Worm (Caenorhabditis elegans): ENCODE measurements around the gene C17B7.3.

DNA sequence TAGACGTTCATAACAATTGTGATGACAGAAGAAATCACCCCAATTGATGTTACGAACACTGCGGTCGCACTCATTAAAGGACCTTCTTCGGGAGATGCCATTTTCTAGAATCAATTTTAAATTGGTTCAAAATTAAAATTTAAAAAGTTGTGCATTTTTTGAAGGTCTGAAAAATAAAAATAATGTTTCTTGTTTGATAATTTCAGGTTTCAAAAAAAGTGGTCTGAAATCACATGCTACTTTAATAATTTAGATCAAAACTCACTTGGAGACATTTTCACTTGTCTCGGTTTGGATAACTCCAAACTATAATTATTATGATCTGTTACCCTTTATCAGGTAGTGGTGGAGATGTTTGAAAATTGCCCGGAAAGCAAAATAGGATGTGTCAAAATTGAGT lies 34.4 kb downstream of the C17B7.3 start, which contains the start of gene srbc-2:
- TF ChIP-seq nhr-12 (tag; optimal IDR thresholded peaks at IDR 0.05) (no peak), pha-4 (tag; optimal IDR thresholded peaks at IDR 0.05) (no peak), nhr-11 (tag; optimal IDR thresholded peaks at IDR 0.05) (no peak), nhr-237 (tag; optimal IDR thresholded peaks at IDR 0.05) (no peak), lin-39 (tag; optimal IDR thresholded peaks at IDR 0.05) (no peak), egl-27 (tag; optimal IDR thresholded peaks at IDR 0.05) (no peak), nhr-28 (tag; optimal IDR thresholded peaks at IDR 0.05) (no peak), nhr-43 (tag; optimal IDR thresholded peaks at IDR 0.05; ENCODE audit: poor library complexity, severe bottlenecking) (no peak), mdl-1 (tag; optimal IDR thresholded peaks at IDR 0.05) (no peak), nhr-25 (tag; optimal IDR thresholded peaks at IDR 0.05) (no peak), ama-1 (optimal IDR thresholded peaks at IDR 0.05) (no peak), ceh-9 (tag; optimal IDR thresholded peaks at IDR 0.05) (no peak)

Measured in whole organism, L3 larva.